Worm (Caenorhabditis elegans) whole organism, mixed stage, embryonic: ENCODE measurements around the gene F19G12.1.

ENCODE experiments used
- blmp-1 ChIP-seq: fragments of 150-350 bp; optimal IDR thresholded peaks from 2 replicates; lab custom pipeline; 2014; ENCODE audit warnings: missing biosample characterization, missing genetic modification characterization
- ces-1 ChIP-seq: fragments of 150-350 bp; optimal IDR thresholded peaks from 2 replicates; lab custom pipeline; 2014; ENCODE audit warnings: missing biosample characterization, missing genetic modification reagents, missing genetic modification characterization
- elt-3 ChIP-seq: fragments of 150-350 bp; optimal IDR thresholded peaks from 2 replicates; lab custom pipeline; 2014; ENCODE audit warnings: missing biosample characterization, missing genetic modification characterization
- flh-1 ChIP-seq: fragments of 200-800 bp; sonication (Bioruptor generic); optimal IDR thresholded peaks from 2 replicates; lab custom pipeline; 2018; ENCODE audit warnings: mild to moderate bottlenecking, missing genetic modification characterization, moderate library complexity, missing compliant biosample characterization
- ham-2 ChIP-seq: fragments of 200-800 bp; sonication (Bioruptor generic); optimal IDR thresholded peaks from 2 replicates; lab custom pipeline; 2018; ENCODE audit warnings: mild to moderate bottlenecking, missing genetic modification characterization, missing compliant biosample characterization
- lin-13 ChIP-seq: fragments of 150-350 bp; optimal IDR thresholded peaks from 2 replicates; lab custom pipeline; 2014; ENCODE audit warnings: missing biosample characterization, missing genetic modification characterization
- lsy-2 ChIP-seq: fragments of 150-350 bp; optimal IDR thresholded peaks from 2 replicates; lab custom pipeline; 2014; ENCODE audit warnings: missing biosample characterization, missing genetic modification characterization
- nhr-12 ChIP-seq: fragments of 150-350 bp; optimal IDR thresholded peaks from 2 replicates; lab custom pipeline; 2014; ENCODE audit warnings: missing biosample characterization, missing genetic modification characterization
- nhr-237 ChIP-seq: fragments of 150-350 bp; optimal IDR thresholded peaks from 2 replicates; lab custom pipeline; 2014; ENCODE audit warnings: missing biosample characterization, missing genetic modification characterization
- pha-4 ChIP-seq: fragments of 150-350 bp; optimal IDR thresholded peaks from 2 replicates; lab custom pipeline; 2018; ENCODE audit warnings: missing biosample characterization, missing genetic modification reagents, missing genetic modification characterization
- snpc-4 ChIP-seq: fragments of 150-350 bp; optimal IDR thresholded peaks from 2 replicates; lab custom pipeline; 2014; ENCODE audit warnings: missing biosample characterization, missing genetic modification characterization
- unc-62 ChIP-seq: fragments of 150-350 bp; optimal IDR thresholded peaks from 2 replicates; lab custom pipeline; 2014; ENCODE audit warnings: missing biosample characterization, missing genetic modification reagents, missing genetic modification characterization

DNA sequence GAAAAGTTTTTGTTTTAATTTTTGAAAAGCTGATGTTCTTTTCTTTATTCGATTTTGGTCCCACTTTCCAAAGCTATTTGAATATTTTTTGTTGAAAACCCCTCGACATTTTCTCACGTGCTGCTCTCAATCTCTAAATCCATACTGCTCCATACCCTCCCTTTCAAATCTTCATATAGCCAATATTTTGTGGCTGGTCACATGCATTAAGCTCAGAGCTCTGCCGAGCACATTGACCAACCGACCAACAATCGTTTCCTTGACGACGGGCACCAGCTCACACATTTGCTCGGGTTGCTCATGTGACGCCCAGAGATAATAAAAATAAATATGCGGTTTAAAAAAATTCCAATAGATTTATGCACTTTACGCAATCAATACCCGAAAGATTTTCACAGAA, 8.1 kb downstream of the F19G12.1 start:
- TF ChIP-seq flh-1 (GFP tag; lab: Kevin White, UChicago), result no peak
- no peak for TF ChIP-seq nhr-12 (tag; lab: Kevin White, UChicago)
- TF ChIP-seq blmp-1 (tag; lab: Kevin White, UChicago), result no peak
- no peak for TF ChIP-seq pha-4 (tag; lab: Kevin White, UChicago)
- TF ChIP-seq ces-1 (GFP tag; lab: Kevin White, UChicago), result no peak
- TF ChIP-seq elt-3, result no peak
- no peak for TF ChIP-seq lin-13 (tag; lab: Kevin White, UChicago)
- no peak for TF ChIP-seq snpc-4 (tag; lab: Kevin White, UChicago)
- no peak for TF ChIP-seq lsy-2 (tag; lab: Kevin White, UChicago)
- no peak for TF ChIP-seq unc-62
- TF ChIP-seq ham-2 (GFP tag; lab: Kevin White, UChicago), result no peak
- TF ChIP-seq nhr-237 (tag; lab: Kevin White, UChicago), result no peak
